Fruit fly (Drosophila melanogaster) whole organism, prepupa: Measurements from ENCODE around the gene Cp7Fb.

Experiments
- CG3919 ChIP-seq: fragments of 200-800 bp; sonication (Bioruptor generic); optimal IDR thresholded peaks from 3 replicates; lab custom pipeline; 2016; ENCODE audit warnings: missing biosample characterization, missing genetic modification characterization
- achi ChIP-seq: fragments of 200-800 bp; sonication (Bioruptor generic); optimal IDR thresholded peaks from 3 replicates; lab custom pipeline; 2016; ENCODE audit warnings: missing biosample characterization, missing genetic modification characterization

dm6 chrX:8444883-8445572 is 28.6 kb upstream of the Cp7Fb start:
- no peak for TF ChIP-seq CG3919 (GFP tag; lab: Kevin White, UChicago)
- no peak for TF ChIP-seq achi (GFP tag; lab: Kevin White, UChicago)
